Worm (Caenorhabditis elegans): ENCODE measurements around the gene myo-6.

Gene myo-6

DNA sequence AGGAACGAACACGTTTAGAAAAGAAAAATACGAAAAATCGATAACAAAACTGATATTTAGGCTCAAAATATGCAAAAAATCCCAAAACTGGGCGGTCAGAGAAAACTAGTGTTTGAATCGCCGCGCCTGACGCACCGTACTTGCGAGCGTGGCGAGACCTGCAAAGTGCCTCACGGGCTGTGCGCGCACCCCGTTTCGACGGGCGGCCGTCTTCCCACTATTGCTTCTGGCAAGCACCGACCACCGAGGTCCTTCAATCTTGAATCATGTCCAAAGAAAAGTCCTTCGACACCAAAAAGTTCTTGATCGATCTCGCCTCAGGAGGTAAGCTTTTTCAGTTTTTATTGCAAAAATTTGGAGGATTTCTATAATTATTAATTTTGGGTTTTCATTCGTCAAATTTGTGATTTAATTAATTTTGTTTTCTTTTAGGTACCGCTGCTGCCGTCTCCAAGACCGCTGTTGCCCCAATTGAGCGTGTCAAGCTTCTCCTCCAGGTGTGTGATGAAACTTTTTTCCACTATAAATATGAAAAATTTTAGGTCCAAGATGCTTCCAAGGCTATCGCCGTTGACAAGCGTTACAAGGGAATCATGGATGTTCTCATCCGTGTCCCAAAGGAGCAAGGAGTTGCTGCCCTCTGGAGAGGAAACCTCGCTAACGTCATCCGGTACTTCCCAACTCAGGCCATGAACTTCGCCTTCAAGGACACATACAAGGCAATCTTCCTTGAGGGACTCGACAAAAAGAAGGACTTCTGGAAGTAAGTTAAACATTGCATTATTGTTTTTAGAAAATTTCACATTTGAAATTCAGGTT, 53.6 kb downstream of the myo-6 start, which contains the start of gene ant-1.1:
Gene ant-1.1, plus strand, starts transcription at position 199 of the 819 bp plus-strand sequence.
- no peak for TF ChIP-seq ets-7 (tag; optimal IDR thresholded peaks at IDR 0.05)
- TF ChIP-seq scrt-1 (GFP tag; IDR thresholded peaks at IDR 0.05), result 0 out of 2 replicates have a peak, but pooled peaks have one; percentile 20
- TF ChIP-seq tra-4 (tag; optimal IDR thresholded peaks at IDR 0.05), result peak; percentile 24
- no peak for TF ChIP-seq flt-1 (GFP tag; IDR thresholded peaks at IDR 0.05)
- 0 out of 2 replicates have a peak, but pooled peaks have one; percentile 44 for TF ChIP-seq sea-1 (GFP tag; conservative IDR thresholded peaks at IDR 0.05)
- TF ChIP-seq ceh-13 (GFP tag; optimal IDR thresholded peaks at IDR 0.05), result no peak
- peak; percentile 20 for TF ChIP-seq ceh-36 (tag; optimal IDR thresholded peaks at IDR 0.05)
- TF ChIP-seq F13C5.2 (tag; optimal IDR thresholded peaks at IDR 0.05), result peak; percentile 80
- TF ChIP-seq hnd-1 (tag; optimal IDR thresholded peaks at IDR 0.05), result no peak
- peak; percentile 62 for TF ChIP-seq hmg-4 (GFP tag; optimal IDR thresholded peaks at IDR 0.05)
- TF ChIP-seq hmbx-1 (tag; optimal IDR thresholded peaks at IDR 0.05), result no peak
- no peak for TF ChIP-seq B0310.2 (tag; optimal IDR thresholded peaks at IDR 0.05)
- no peak for TF ChIP-seq aly-1 (tag; optimal IDR thresholded peaks at IDR 0.05)
- TF ChIP-seq ama-1 (optimal IDR thresholded peaks at IDR 0.05), result no peak
- peak; percentile 52; the same call in 1 of the 2 replicates for TF ChIP-seq pes-1 (GFP tag; IDR thresholded peaks at IDR 0.05)
- peak; percentile 59 for TF ChIP-seq tbx-37 (GFP tag; conservative IDR thresholded peaks at IDR 0.05)
- TF ChIP-seq tbx-11 (GFP tag; IDR thresholded peaks at IDR 0.05), result no peak

DNA sequence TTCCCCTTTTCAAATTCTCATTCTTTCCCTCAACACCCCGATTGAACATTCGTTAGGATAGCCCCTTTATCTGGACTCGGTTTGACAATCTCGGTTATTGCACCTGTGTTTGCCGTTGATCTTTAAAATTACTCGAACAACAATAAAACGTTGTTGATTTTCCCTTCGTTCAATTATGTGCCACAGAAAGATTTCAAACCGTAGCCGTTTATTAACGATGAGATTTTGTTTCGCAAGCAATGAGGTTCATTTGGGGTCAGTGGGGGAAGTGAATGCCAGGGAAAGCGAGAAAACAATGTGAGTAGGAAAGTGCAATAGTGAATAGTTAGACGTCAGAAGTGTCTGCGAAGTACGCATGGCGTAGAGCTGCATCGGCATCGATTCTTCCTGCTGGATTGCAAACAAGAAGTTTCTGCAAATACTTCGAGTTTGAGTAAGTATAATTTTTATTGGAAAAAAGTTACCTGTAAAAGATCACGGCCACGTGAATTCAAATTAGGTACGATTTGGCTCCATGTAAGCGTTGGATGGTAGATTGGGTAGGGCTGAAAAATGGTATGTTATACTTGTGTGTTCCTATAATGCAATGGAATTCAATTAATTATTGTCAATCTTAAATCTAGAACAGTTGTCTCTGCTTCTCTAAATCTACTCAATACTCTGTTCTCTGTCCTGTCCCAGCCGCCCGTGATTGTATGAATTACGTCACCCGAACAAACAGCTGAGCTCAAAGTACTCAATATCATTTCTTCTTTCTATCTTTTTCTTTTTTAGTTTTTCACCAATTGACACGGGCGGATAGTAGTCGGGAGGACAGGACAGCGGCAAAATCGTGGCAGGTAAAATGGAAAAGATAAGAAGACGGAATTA, 55.1 kb downstream of the myo-6 start, which contains the start of gene kel-3:
Gene kel-3, plus strand, starts transcription at position 328 of the 870 bp plus-strand sequence.
- TF ChIP-seq ama-1 (optimal IDR thresholded peaks at IDR 0.05) (peak; percentile 62), tbx-37 (GFP tag; conservative IDR thresholded peaks at IDR 0.05) (no peak), B0310.2 (tag; optimal IDR thresholded peaks at IDR 0.05) (no peak), ceh-36 (tag; optimal IDR thresholded peaks at IDR 0.05) (no peak), pes-1 (GFP tag; IDR thresholded peaks at IDR 0.05) (no peak), flt-1 (GFP tag; IDR thresholded peaks at IDR 0.05) (no peak)

- TF ChIP-seq hmbx-1 (tag; optimal IDR thresholded peaks at IDR 0.05) (no peak), ceh-13 (GFP tag; optimal IDR thresholded peaks at IDR 0.05) (no peak), aly-1 (tag; optimal IDR thresholded peaks at IDR 0.05) (no peak), pes-1 (GFP tag; IDR thresholded peaks at IDR 0.05) (no peak)
Measured at ce11 chrIII:13465918-13466592, 56.5 kb downstream of the myo-6 start, which contains the start of gene cdk-5. cdk-5 (minus strand) TSS chrIII:13466342.

DNA sequence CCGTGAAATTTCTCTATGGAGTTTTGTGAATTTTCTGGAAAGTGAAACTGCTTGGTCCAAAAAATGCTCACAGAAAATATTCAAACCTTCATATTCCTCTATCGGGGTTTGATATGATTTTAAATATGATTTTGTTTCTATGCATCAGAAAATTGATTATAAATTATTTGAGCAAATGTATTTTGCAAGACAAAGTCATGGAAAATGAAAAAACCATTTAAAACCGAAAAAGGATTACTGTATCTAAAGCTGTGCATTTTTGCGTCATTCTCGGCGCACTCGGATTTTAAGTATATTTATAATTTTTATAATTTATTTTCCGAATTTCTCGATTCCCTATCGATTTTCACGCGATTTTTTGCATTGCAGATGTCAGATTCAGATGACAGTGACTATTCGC, 61.9 kb downstream of the myo-6 start, which contains the start of gene pssy-2:
Gene pssy-2, plus strand, starts transcription at position 301 of the 400 bp plus-strand sequence.
- no peak for TF ChIP-seq tra-4 (tag; optimal IDR thresholded peaks at IDR 0.05)
- TF ChIP-seq ceh-36 (tag; optimal IDR thresholded peaks at IDR 0.05), result no peak
- TF ChIP-seq hnd-1 (tag; optimal IDR thresholded peaks at IDR 0.05), result no peak
- no peak for TF ChIP-seq ets-7 (tag; optimal IDR thresholded peaks at IDR 0.05)
- TF ChIP-seq B0310.2 (tag; optimal IDR thresholded peaks at IDR 0.05), result no peak
- no peak for TF ChIP-seq F13C5.2 (tag; optimal IDR thresholded peaks at IDR 0.05)
- TF ChIP-seq scrt-1 (GFP tag; IDR thresholded peaks at IDR 0.05), result no peak
- no peak for TF ChIP-seq sea-1 (GFP tag; conservative IDR thresholded peaks at IDR 0.05)
- TF ChIP-seq flt-1 (GFP tag; IDR thresholded peaks at IDR 0.05), result no peak
- TF ChIP-seq tbx-37 (GFP tag; conservative IDR thresholded peaks at IDR 0.05), result no peak
- TF ChIP-seq tbx-11 (GFP tag; IDR thresholded peaks at IDR 0.05), result no peak
- TF ChIP-seq ama-1 (optimal IDR thresholded peaks at IDR 0.05), result no peak
- TF ChIP-seq hmg-4 (GFP tag; optimal IDR thresholded peaks at IDR 0.05), result no peak
- TF ChIP-seq hmbx-1 (tag; optimal IDR thresholded peaks at IDR 0.05), result no peak
- TF ChIP-seq aly-1 (tag; optimal IDR thresholded peaks at IDR 0.05), result no peak
- no peak for TF ChIP-seq pes-1 (GFP tag; IDR thresholded peaks at IDR 0.05)
- TF ChIP-seq ceh-13 (GFP tag; optimal IDR thresholded peaks at IDR 0.05), result no peak

All from whole organism, early embryonic.